Worm (Caenorhabditis elegans) whole organism, L3 larva: ENCODE results near the gene uaf-1.
"Not testable (repeated sequence)": the region's sequence is repeated elsewhere in the genome, so short reads cannot be mapped to it uniquely, and the experiment has no call there.

Source experiments
- R02D3.7 ChIP-seq: fragments of 150-350 bp; optimal IDR thresholded peaks from 2 replicates; lab custom pipeline; 2014; ENCODE audit warnings: missing biosample characterization, missing genetic modification characterization
- ZK546.5 ChIP-seq: sonication (generic microtip); optimal IDR thresholded peaks from 2 replicates; lab custom pipeline; 2017; ENCODE audit warnings: missing biosample characterization, missing genetic modification characterization
- aly-2 ChIP-seq: fragments of 150-350 bp; optimal IDR thresholded peaks from 2 replicates; lab custom pipeline; 2014; ENCODE audit warnings: missing biosample characterization, missing genetic modification characterization
- ceh-16 ChIP-seq: sonication (generic microtip); optimal IDR thresholded peaks from 2 replicates; lab custom pipeline; 2017; ENCODE audit warnings: missing biosample characterization, missing genetic modification characterization
- ceh-28 ChIP-seq: fragments of 150-350 bp; optimal IDR thresholded peaks from 2 replicates; lab custom pipeline; 2014; ENCODE audit warnings: missing biosample characterization, missing genetic modification reagents, missing genetic modification characterization
- ceh-82 ChIP-seq: fragments of 150-350 bp; optimal IDR thresholded peaks from 2 replicates; lab custom pipeline; 2014; ENCODE audit warnings: missing biosample characterization, missing genetic modification characterization
- daf-12 ChIP-seq: fragments of 150-350 bp; optimal IDR thresholded peaks from 2 replicates; lab custom pipeline; 2014; ENCODE audit warnings: missing biosample characterization, missing genetic modification reagents, missing genetic modification characterization
- egl-27 ChIP-seq: sonication (generic microtip); optimal IDR thresholded peaks from 4 replicates; lab custom pipeline; 2017; ENCODE audit warnings: missing biosample characterization, missing genetic modification reagents, missing genetic modification characterization
- egl-5 ChIP-seq: fragments of 150-350 bp; optimal IDR thresholded peaks from 2 replicates; lab custom pipeline; 2017; ENCODE audit warnings: missing biosample characterization, missing genetic modification reagents, missing genetic modification characterization, inconsistent platforms
- elt-1 ChIP-seq: fragments of 150-350 bp; optimal IDR thresholded peaks from 2 replicates; lab custom pipeline; 2014; ENCODE audit warnings: missing biosample characterization, missing genetic modification characterization
- elt-2 ChIP-seq: sonication (generic microtip); optimal IDR thresholded peaks from 2 replicates; lab custom pipeline; 2016; ENCODE audit warnings: missing genetic modification reagents, mild to moderate bottlenecking, missing genetic modification characterization, missing compliant biosample characterization
- elt-3 ChIP-seq, 3 experiments: fragments of 150-350 bp in 1 of 3; sonication (generic microtip) in 2 of 3; optimal IDR thresholded peaks; 2 replicates in 2 of 3; 4 replicates in 1 of 3; lab custom pipeline; 2014 to 2017; ENCODE audit warnings: missing biosample characterization in 3 of 3, missing genetic modification characterization in 3 of 3
- fkh-10 ChIP-seq: sonication (generic microtip); optimal IDR thresholded peaks from 2 replicates; lab custom pipeline; 2017; ENCODE audit warnings: missing biosample characterization, missing genetic modification reagents, missing genetic modification characterization
- fkh-2 ChIP-seq: fragments of 150-350 bp; optimal IDR thresholded peaks from 2 replicates; lab custom pipeline; 2014; ENCODE audit warnings: missing biosample characterization, missing genetic modification reagents, missing genetic modification characterization
- fos-1 ChIP-seq: fragments of 150-350 bp; optimal IDR thresholded peaks from 2 replicates; lab custom pipeline; 2014; ENCODE audit warnings: missing biosample characterization, missing genetic modification characterization
- hmg-11 ChIP-seq: sonication (generic microtip); optimal IDR thresholded peaks from 2 replicates; lab custom pipeline; 2016; ENCODE audit warnings: missing genetic modification characterization, missing compliant biosample characterization
- jun-1 ChIP-seq: fragments of 150-350 bp; optimal IDR thresholded peaks from 2 replicates; lab custom pipeline; 2014; ENCODE audit warnings: missing biosample characterization, missing genetic modification reagents, missing genetic modification characterization
- lin-15B ChIP-seq: fragments of 150-350 bp; optimal IDR thresholded peaks from 2 replicates; lab custom pipeline; 2014; ENCODE audit warnings: missing biosample characterization, missing genetic modification characterization
- lin-39 ChIP-seq: fragments of 150-350 bp; optimal IDR thresholded peaks from 2 replicates; lab custom pipeline; 2018; ENCODE audit warnings: missing biosample characterization, missing genetic modification reagents, missing genetic modification characterization
- lsy-12 ChIP-seq: sonication (generic microtip); optimal IDR thresholded peaks from 2 replicates; lab custom pipeline; 2016; ENCODE audit warnings: mild to moderate bottlenecking, missing genetic modification characterization, missing compliant biosample characterization
- mdl-1 ChIP-seq: fragments of 150-350 bp; optimal IDR thresholded peaks from 2 replicates; lab custom pipeline; 2014; ENCODE audit warnings: missing biosample characterization, missing genetic modification characterization
- mml-1 ChIP-seq: fragments of 150-350 bp; sonication (generic microtip); optimal IDR thresholded peaks from 3 replicates; lab custom pipeline; 2014; ENCODE audit warnings: missing biosample characterization, missing genetic modification characterization
- nfya-1 ChIP-seq: sonication (generic microtip); optimal IDR thresholded peaks from 2 replicates; lab custom pipeline; 2017; ENCODE audit warnings: missing genetic modification characterization, mild to moderate bottlenecking, missing compliant biosample characterization, antibody characterized with exemption, moderate library complexity; ENCODE audit not compliant: insufficient read depth
- nhr-23 ChIP-seq: fragments of 150-350 bp; optimal IDR thresholded peaks from 2 replicates; lab custom pipeline; 2014; ENCODE audit warnings: missing biosample characterization, missing genetic modification reagents, missing genetic modification characterization
- nhr-43 ChIP-seq: sonication (generic microtip); optimal IDR thresholded peaks from 2 replicates; lab custom pipeline; 2016; ENCODE audit warnings: mild to moderate bottlenecking, missing genetic modification characterization, missing compliant biosample characterization; ENCODE audit not compliant: poor library complexity, severe bottlenecking
- nhr-76 ChIP-seq: fragments of 150-350 bp; sonication (generic microtip); optimal IDR thresholded peaks from 5 replicates; lab custom pipeline; 2014; ENCODE audit warnings: missing biosample characterization, missing genetic modification characterization
- pha-4 ChIP-seq: fragments of 150-350 bp; optimal IDR thresholded peaks from 2 replicates; lab custom pipeline; 2014; ENCODE audit warnings: missing biosample characterization, missing genetic modification reagents, missing genetic modification characterization
- skn-1 ChIP-seq: fragments of 150-350 bp; optimal IDR thresholded peaks from 2 replicates; lab custom pipeline; 2014; ENCODE audit warnings: missing biosample characterization, missing genetic modification characterization
- snpc-4 ChIP-seq: fragments of 150-350 bp; optimal IDR thresholded peaks from 2 replicates; lab custom pipeline; 2014; ENCODE audit warnings: missing biosample characterization, missing genetic modification characterization
- tbx-2 ChIP-seq: sonication (generic microtip); optimal IDR thresholded peaks from 2 replicates; lab custom pipeline; 2016; ENCODE audit warnings: mild to moderate bottlenecking, missing genetic modification characterization, missing compliant biosample characterization
- unc-39 ChIP-seq: sonication (generic microtip); optimal IDR thresholded peaks from 4 replicates; lab custom pipeline; 2017; ENCODE audit warnings: missing biosample characterization, missing genetic modification characterization
- unc-62 ChIP-seq: fragments of 150-350 bp; sonication (generic microtip); optimal IDR thresholded peaks from 4 replicates; lab custom pipeline; 2014; ENCODE audit warnings: missing biosample characterization, missing genetic modification reagents, missing genetic modification characterization
- zag-1 ChIP-seq: fragments of 150-350 bp; optimal IDR thresholded peaks from 2 replicates; lab custom pipeline; 2014; ENCODE audit warnings: missing biosample characterization, missing genetic modification characterization
- ztf-11 ChIP-seq: fragments of 150-350 bp; optimal IDR thresholded peaks from 2 replicates; lab custom pipeline; 2014; ENCODE audit warnings: missing biosample characterization, missing genetic modification characterization

Gene uaf-1

ce11 chrIII:1076383-1076782 lies at the start of gene uaf-1:
Gene uaf-1 (minus strand): TSS chrIII:1076555.
- not testable (repeated sequence) for TF ChIP-seq ZK546.5, jun-1, R02D3.7 (tag; lab: Kevin White, UChicago)

ce11 chrIII:1125494-1125893 lies 49.1 kb upstream of the uaf-1 start:
- TF ChIP-seq ceh-28 (tag; lab: Kevin White, UChicago): peak; percentile 70
- no peak for TF ChIP-seq unc-62 (GFP tag; lab: Kevin White, UChicago)
- no peak for TF ChIP-seq elt-3 (tag; optimal IDR thresholded peaks at IDR 0.05; lab: Kevin White, UChicago)

DNA sequence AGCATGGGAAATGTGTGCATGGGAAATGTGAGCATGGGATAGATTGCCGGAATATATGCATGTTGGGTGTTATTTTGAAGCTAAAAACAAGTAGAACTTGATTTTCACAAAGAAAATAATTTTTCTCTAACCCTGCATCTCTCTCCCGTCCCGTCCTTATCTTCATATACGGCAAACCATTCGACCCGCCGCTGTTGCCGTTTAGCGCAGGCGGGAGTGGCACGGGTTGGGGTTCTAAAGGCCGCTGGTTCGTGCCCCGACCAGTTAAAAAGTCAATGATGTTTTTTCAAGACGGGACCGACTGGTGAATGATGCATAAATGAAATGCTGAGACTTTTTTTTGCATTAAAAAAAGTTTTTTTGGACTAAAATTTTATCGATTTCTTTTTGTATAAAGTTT lies 45.9 kb upstream of the uaf-1 start:
- TF ChIP-seq nhr-76 (tag; lab: Kevin White, UChicago): no peak
- no peak for TF ChIP-seq ZK546.5 (tag; lab: Kevin White, UChicago)
- no peak for TF ChIP-seq egl-27 (tag; lab: Kevin White, UChicago)
- TF ChIP-seq ceh-16 (tag; lab: Kevin White, UChicago): no peak
- TF ChIP-seq daf-12 (tag; lab: Kevin White, UChicago): no peak
- TF ChIP-seq zag-1 (tag; lab: Kevin White, UChicago): no peak
- peak; percentile 50 for TF ChIP-seq hmg-11 (tag; lab: Kevin White, UChicago)
- peak; percentile 37 for TF ChIP-seq lsy-12 (tag; lab: Kevin White, UChicago)
- TF ChIP-seq nfya-1: peak; percentile 41
- no peak for TF ChIP-seq jun-1 (tag; lab: Kevin White, UChicago)
- no peak for TF ChIP-seq unc-39 (tag; lab: Kevin White, UChicago)
- TF ChIP-seq lin-39 (tag; lab: Kevin White, UChicago): peak; percentile 58
- peak; percentile 35 for TF ChIP-seq skn-1 (tag; lab: Kevin White, UChicago)
- TF ChIP-seq nhr-43 (tag; lab: Kevin White, UChicago): no peak
- TF ChIP-seq pha-4 (tag; lab: Kevin White, UChicago): peak; percentile 14
- peak; percentile 37 for TF ChIP-seq elt-2 (tag; lab: Kevin White, UChicago)
- TF ChIP-seq tbx-2: no peak
- TF ChIP-seq mdl-1 (tag; lab: Kevin White, UChicago): no peak

- TF ChIP-seq elt-3 (tag; optimal IDR thresholded peaks at IDR 0.05; lab: Kevin White, UChicago): peak in 1 of 3 experiments; percentile 50
- no peak for TF ChIP-seq mml-1 (tag; lab: Kevin White, UChicago)
- no peak for TF ChIP-seq mdl-1 (tag; lab: Kevin White, UChicago)
- TF ChIP-seq fkh-2 (tag; lab: Kevin White, UChicago): no peak
- peak; percentile 61 for TF ChIP-seq elt-2 (tag; lab: Kevin White, UChicago)
Observed at ce11 chrIII:1115793-1116516, 39.6 kb upstream of the uaf-1 start, which contains the start of the genes F58B6.1 and acsd-1. Gene F58B6.1 (minus strand): TSS chrIII:1115925. Gene acsd-1 (plus strand): TSS chrIII:1116466.

DNA sequence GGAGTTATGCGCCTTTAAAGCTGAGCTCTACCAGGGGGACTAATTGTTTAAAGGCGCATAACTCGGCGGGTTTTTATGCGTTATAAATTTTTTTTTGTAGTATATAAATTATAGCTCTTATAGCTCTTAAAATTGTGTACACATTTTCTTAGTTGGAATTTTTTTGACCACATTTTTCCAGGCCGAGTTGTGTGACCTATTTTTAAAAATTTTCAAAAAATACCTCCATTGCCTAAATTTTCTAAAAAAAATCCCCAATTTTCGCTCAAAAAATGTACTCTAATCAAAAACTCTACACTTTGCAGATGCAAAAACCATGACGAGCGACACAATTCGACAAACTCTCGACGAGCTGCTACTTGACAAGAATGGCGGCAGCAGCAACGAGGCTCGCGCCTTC lies 26.6 kb upstream of the uaf-1 start, which contains the start of gene exc-6:
Gene exc-6, plus strand, starts transcription at position 301 of the 400 bp plus-strand sequence.
- no peak for TF ChIP-seq unc-39 (tag; lab: Kevin White, UChicago)
- TF ChIP-seq nhr-23 (tag; lab: Kevin White, UChicago): no peak
- no peak for TF ChIP-seq snpc-4 (tag; lab: Kevin White, UChicago)
- TF ChIP-seq lin-15B (tag; lab: Kevin White, UChicago): no peak
- TF ChIP-seq ceh-82: no peak
- TF ChIP-seq elt-3 (tag; optimal IDR thresholded peaks at IDR 0.05; lab: Kevin White, UChicago): no peak
- TF ChIP-seq fkh-10 (GFP tag; lab: Kevin White, UChicago): no peak
- TF ChIP-seq pha-4 (tag; lab: Kevin White, UChicago): no peak
- TF ChIP-seq elt-1 (tag; lab: Kevin White, UChicago): no peak
- TF ChIP-seq ceh-28 (tag; lab: Kevin White, UChicago): no peak
- no peak for TF ChIP-seq fos-1
- no peak for TF ChIP-seq aly-2 (tag; lab: Kevin White, UChicago)
- no peak for TF ChIP-seq elt-2 (tag; lab: Kevin White, UChicago)
- no peak for TF ChIP-seq fkh-2 (tag; lab: Kevin White, UChicago)
- no peak for TF ChIP-seq ztf-11 (tag; lab: Kevin White, UChicago)
- no peak for TF ChIP-seq egl-5 (tag; lab: Kevin White, UChicago)
